Fruit fly (Drosophila melanogaster) whole organism, adult: ENCODE results near the gene CG2794.

Experiments used
- CG1620 ChIP-seq: fragments of 200-800 bp; sonication (Bioruptor generic); optimal IDR thresholded peaks from 2 replicates; lab custom pipeline; 2016; ENCODE audit warnings: missing biosample characterization, missing genetic modification characterization
- CG7045 ChIP-seq: fragments of 200-800 bp; sonication (Bioruptor generic); optimal IDR thresholded peaks from 2 replicates; lab custom pipeline; 2017; ENCODE audit warnings: missing biosample characterization, mild to moderate bottlenecking, missing genetic modification characterization
- Hr96 ChIP-seq: fragments of 200-800 bp; sonication (Bioruptor generic); optimal IDR thresholded peaks from 2 replicates; lab custom pipeline; 2016; ENCODE audit warnings: missing biosample characterization, missing genetic modification characterization
- Mnt ChIP-seq: fragments of 200-800 bp; sonication (Bioruptor generic); optimal IDR thresholded peaks from 2 replicates; lab custom pipeline; 2016; ENCODE audit warnings: missing biosample characterization, mild to moderate bottlenecking, missing genetic modification characterization
- kay ChIP-seq: fragments of 200-800 bp; sonication (Bioruptor generic); peaks from one replicate; lab custom pipeline; 2016; ENCODE audit warnings: missing biosample characterization, missing genetic modification characterization, borderline replicate concordance
- tj ChIP-seq: fragments of 200-800 bp; sonication (Bioruptor generic); optimal IDR thresholded peaks from 3 replicates; lab custom pipeline; 2017; ENCODE audit warnings: missing biosample characterization, mild to moderate bottlenecking, missing genetic modification characterization, moderate library complexity

dm6 chr2L:516032-516993, 47.6 kb upstream of the CG2794 start:
- TF ChIP-seq kay (peak; percentile 30), tj (no peak), Mnt (GFP tag; lab: Kevin White, UChicago) (no peak), Hr96 (GFP tag; lab: Kevin White, UChicago) (no peak), CG1620 (GFP tag; lab: Kevin White, UChicago) (no peak), CG7045 (no peak)
